Worm (Caenorhabditis elegans): ENCODE data around the gene F58F9.8.

F58F9.8 gene

DNA sequence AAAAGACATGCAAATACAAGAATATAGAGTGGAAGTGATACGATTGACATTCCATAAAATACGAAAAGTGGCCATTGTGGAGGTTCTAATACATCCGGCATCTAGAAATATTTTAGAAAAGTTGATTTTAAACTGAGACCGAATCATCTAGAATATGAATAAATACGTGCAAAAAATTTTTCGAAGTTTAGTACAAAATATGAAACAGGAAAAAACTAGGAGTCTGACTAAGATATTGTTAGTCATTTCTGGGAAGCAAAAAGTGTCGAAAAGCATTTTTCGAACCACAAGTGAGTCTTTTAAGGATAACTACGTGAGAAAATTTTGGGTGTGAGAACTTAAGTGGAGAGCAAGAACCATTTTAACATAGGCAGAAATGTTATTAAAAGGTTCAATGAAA lies 44.2 kb downstream of the F58F9.8 start, which contains the start of gene srv-32:
TSS of gene srv-32 (minus strand) at position 101 of the 400 bp plus-strand sequence.
- TF ChIP-seq attf-5 (GFP tag; optimal IDR thresholded peaks at IDR 0.05) (no peak), madf-3 (GFP tag; IDR thresholded peaks at IDR 0.05) (no peak), egl-44 (GFP tag; IDR thresholded peaks at IDR 0.05) (no peak), K12H6.12 (tag; optimal IDR thresholded peaks at IDR 0.05) (no peak), ztf-25 (GFP tag; IDR thresholded peaks at IDR 0.05) (no peak), D2030.7 (GFP tag; IDR thresholded peaks at IDR 0.05) (no peak), sea-2 (GFP tag; IDR thresholded peaks at IDR 0.05) (no peak), repo-1 (tag; optimal IDR thresholded peaks at IDR 0.05) (no peak), hmg-1.2 (GFP tag; IDR thresholded peaks at IDR 0.05) (no peak), hrde-1 (tag; optimal IDR thresholded peaks at IDR 0.05; ENCODE audit: borderline replicate concordance) (no peak), K11D2.4 (GFP tag; IDR thresholded peaks at IDR 0.05) (no peak), F23B12.7 (tag; optimal IDR thresholded peaks at IDR 0.05; ENCODE audit: insufficient read depth) (no peak), nfya-1 (tag; optimal IDR thresholded peaks at IDR 0.05; ENCODE audit: borderline replicate concordance, insufficient read depth) (no peak), dox-1 (GFP tag; IDR thresholded peaks at IDR 0.05) (no peak), somi-1 (GFP tag; optimal IDR thresholded peaks at IDR 0.05) (no peak), Y53G8AR.9 (GFP tag; conservative IDR thresholded peaks at IDR 0.05) (no peak), lsl-1 (GFP tag; optimal IDR thresholded peaks at IDR 0.05) (no peak), F55B11.4 (tag; optimal IDR thresholded peaks at IDR 0.05; ENCODE audit: borderline replicate concordance, insufficient read depth) (no peak), attf-3 (GFP tag; conservative IDR thresholded peaks at IDR 0.05) (no peak)

- TF ChIP-seq hlh-12 (tag; optimal IDR thresholded peaks at IDR 0.05) (no peak), F49E8.2 (tag; optimal IDR thresholded peaks at IDR 0.05; ENCODE audit: insufficient read depth) (no peak), lin-26 (GFP tag; IDR thresholded peaks at IDR 0.05) (no peak), somi-1 (GFP tag; optimal IDR thresholded peaks at IDR 0.05) (no peak)
These were observed 46.3 kb downstream of the F58F9.8 start, which contains the start of gene ops-1 for ce11 chrIV:6284277-6284676. ops-1 (minus strand) TSS chrIV:6284377.

Data from whole organism, young adult.